Fruit fly (Drosophila melanogaster): ENCODE measurements around the gene CG4382.

DNA sequence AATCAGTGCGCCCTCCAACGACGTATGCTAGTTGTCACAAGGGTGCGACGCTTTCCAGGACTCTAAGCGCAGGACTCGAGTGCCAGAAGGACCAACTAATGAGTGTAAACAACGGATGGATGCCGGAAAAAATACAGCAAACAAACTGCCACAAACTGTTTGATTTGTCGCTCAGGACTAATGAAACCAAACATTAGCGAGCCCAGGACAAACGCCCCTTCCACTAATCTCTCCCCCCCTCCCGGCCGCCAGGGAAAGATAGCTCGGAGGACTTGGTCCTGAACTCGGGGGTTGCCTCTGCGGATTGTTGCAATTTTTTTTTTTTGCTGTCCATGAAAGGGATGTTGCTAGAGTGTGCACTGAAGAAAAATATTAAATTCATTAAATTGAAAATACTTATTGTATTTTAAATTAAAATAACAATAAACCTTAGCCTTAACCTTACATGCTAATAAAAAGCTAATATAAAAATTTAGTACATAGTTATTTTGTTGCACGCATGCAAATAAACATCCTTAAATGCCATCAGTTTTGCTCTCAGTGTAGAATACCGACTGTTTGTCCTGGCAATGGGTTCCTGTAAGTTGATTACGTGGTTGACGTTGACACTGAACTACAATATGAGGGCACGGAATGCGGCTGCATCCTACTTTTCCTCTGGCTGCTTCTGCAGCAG lies 5.9 kb downstream of the CG4382 start:
- TF ChIP-seq topi (GFP tag; optimal IDR thresholded peaks at IDR 0.05) (no peak), Ets96B (tag; optimal IDR thresholded peaks at IDR 0.05) (no peak), pdm3 (GFP tag; optimal IDR thresholded peaks at IDR 0.05) (no peak), achi (GFP tag; optimal IDR thresholded peaks at IDR 0.05) (no peak), OdsH (GFP tag; optimal IDR thresholded peaks at IDR 0.05) (no peak), Hr39 (GFP tag; optimal IDR thresholded peaks at IDR 0.05) (no peak), Gug (GFP tag; IDR thresholded peaks at IDR 0.05) (no peak), Blimp-1 (GFP tag; optimal IDR thresholded peaks at IDR 0.05) (no peak)
